Fruit fly (Drosophila melanogaster) whole organism, embryonic: ENCODE measurements around the gene ppk15.

ENCODE experiments used
- CG10366 ChIP-seq: fragments of 200-800 bp; sonication (Bioruptor generic); IDR thresholded peaks from 2 replicates; pipeline ENCODE4 v1.3.6; 2022; ENCODE audit warnings: missing biosample characterization, missing genetic modification characterization
- CG10979 ChIP-seq: fragments of 200-800 bp; sonication (Bioruptor generic); optimal IDR thresholded peaks from 2 replicates; lab custom pipeline; 2018; ENCODE audit warnings: missing biosample characterization, mild to moderate bottlenecking, missing genetic modification characterization, moderate library complexity
- CG12155 ChIP-seq: fragments of 200-800 bp; sonication (Bioruptor generic); optimal IDR thresholded peaks from 3 replicates; lab custom pipeline; 2016; ENCODE audit warnings: missing biosample characterization, missing genetic modification characterization
- CG12299 ChIP-seq: fragments of 200-800 bp; sonication (Bioruptor generic); optimal IDR thresholded peaks from 2 replicates; lab custom pipeline; 2018; ENCODE audit warnings: missing biosample characterization, mild to moderate bottlenecking, missing genetic modification characterization
- CG14860 ChIP-seq: fragments of 200-800 bp; sonication (Bioruptor generic); IDR thresholded peaks from 3 replicates; pipeline ENCODE4 v1.3.6; 2022; ENCODE audit warnings: missing biosample characterization, missing genetic modification characterization; ENCODE audit not compliant: partially characterized antibody
- CG15479 ChIP-seq: fragments of 200-800 bp; sonication (Bioruptor generic); optimal IDR thresholded peaks from 3 replicates; lab custom pipeline; 2019; ENCODE audit warnings: missing biosample characterization, mild to moderate bottlenecking, missing genetic modification characterization, moderate library complexity
- CG17359 ChIP-seq: fragments of 200-800 bp; sonication (Bioruptor generic); optimal IDR thresholded peaks from 3 replicates; lab custom pipeline; 2018; ENCODE audit warnings: missing biosample characterization, mild to moderate bottlenecking, missing genetic modification characterization, moderate library complexity
- CG18262 ChIP-seq: fragments of 200-800 bp; optimal IDR thresholded peaks from 3 replicates; lab custom pipeline; 2019; ENCODE audit warnings: missing biosample characterization, mild to moderate bottlenecking, missing genetic modification characterization, moderate library complexity
- CG2875 ChIP-seq: fragments of 200-800 bp; sonication (Bioruptor generic); optimal IDR thresholded peaks from 2 replicates; lab custom pipeline; 2017; ENCODE audit warnings: missing biosample characterization, mild to moderate bottlenecking, missing genetic modification characterization, missing genetic modification reagents
- CG2889 ChIP-seq: fragments of 200-800 bp; sonication (Bioruptor generic); IDR thresholded peaks from 3 replicates; pipeline ENCODE4 v1.3.6; 2022; ENCODE audit warnings: missing biosample characterization, missing genetic modification characterization
- CG30403 ChIP-seq: fragments of 200-800 bp; sonication (Bioruptor generic); optimal IDR thresholded peaks from 3 replicates; lab custom pipeline; 2016; ENCODE audit warnings: missing biosample characterization, missing genetic modification characterization
- CG3163 ChIP-seq: fragments of 200-800 bp; sonication (Bioruptor generic); optimal IDR thresholded peaks from 3 replicates; lab custom pipeline; 2016; ENCODE audit warnings: missing biosample characterization, missing genetic modification characterization
- CG3281 ChIP-seq: fragments of 200-800 bp; sonication (Bioruptor generic); optimal IDR thresholded peaks from 3 replicates; lab custom pipeline; 2017; ENCODE audit warnings: missing biosample characterization, mild to moderate bottlenecking, missing genetic modification characterization
- CG33213 ChIP-seq: fragments of 200-800 bp; sonication (Bioruptor generic); optimal IDR thresholded peaks from 3 replicates; lab custom pipeline; 2016; ENCODE audit warnings: missing biosample characterization, missing genetic modification characterization
- CG33557 ChIP-seq: fragments of 200-800 bp; sonication (Bioruptor generic); optimal IDR thresholded peaks from 2 replicates; lab custom pipeline; 2019; ENCODE audit warnings: missing biosample characterization, mild to moderate bottlenecking, missing genetic modification characterization, moderate library complexity
- CG3847 ChIP-seq: fragments of 200-800 bp; sonication (Bioruptor generic); IDR thresholded peaks from 2 replicates; pipeline ENCODE4 v1.3.6; 2022; ENCODE audit warnings: missing biosample characterization, missing genetic modification characterization
- CG6683 ChIP-seq: fragments of 200-800 bp; sonication (Bioruptor generic); optimal IDR thresholded peaks from 2 replicates; lab custom pipeline; 2017; ENCODE audit warnings: missing biosample characterization, mild to moderate bottlenecking, missing genetic modification characterization, missing genetic modification reagents
- CG6689 ChIP-seq: fragments of 200-800 bp; sonication (Bioruptor generic); IDR thresholded peaks from 2 replicates; pipeline ENCODE4 v1.3.6; 2022; ENCODE audit warnings: missing biosample characterization, missing genetic modification characterization
- D ChIP-seq, 2 experiments: fragments of 200-800 bp in 1 of 2; fragments of >200 bp in 1 of 2; sonication (Bioruptor generic) in 1 of 2; optimal IDR thresholded peaks; 2 replicates in 1 of 2; 3 replicates in 1 of 2; lab custom pipeline; 2017; ENCODE audit warnings: mild to moderate bottlenecking in 1 of 2, missing biosample characterization in 1 of 2, missing genetic modification characterization in 1 of 2, missing genetic modification reagents in 1 of 2
- Dad ChIP-seq: fragments of 200-800 bp; sonication (Bioruptor generic); optimal IDR thresholded peaks from 3 replicates; lab custom pipeline; 2016; ENCODE audit warnings: missing biosample characterization, missing genetic modification characterization
- Deaf1 ChIP-seq: fragments of 200-800 bp; optimal IDR thresholded peaks from 3 replicates; lab custom pipeline; 2019; ENCODE audit warnings: missing biosample characterization, mild to moderate bottlenecking, missing genetic modification characterization, moderate library complexity
- Dref ChIP-seq: fragments of 200-800 bp; sonication (Bioruptor generic); IDR thresholded peaks from 2 replicates; pipeline ENCODE4 v1.3.6; 2022; ENCODE audit warnings: missing biosample characterization, missing genetic modification characterization
- HLH4C ChIP-seq: fragments of 200-800 bp; sonication (Bioruptor generic); IDR thresholded peaks from 3 replicates; pipeline ENCODE4 v1.3.6; 2022; ENCODE audit warnings: missing biosample characterization, missing genetic modification characterization; ENCODE audit not compliant: partially characterized antibody
- HmgD ChIP-seq: fragments of 200-800 bp; sonication (Bioruptor generic); optimal IDR thresholded peaks from 3 replicates; lab custom pipeline; 2016; ENCODE audit warnings: missing biosample characterization, missing genetic modification characterization
- Lim3 ChIP-seq: fragments of 200-800 bp; sonication (Bioruptor generic); IDR thresholded peaks from 2 replicates; pipeline ENCODE4 v1.3.6; 2022; ENCODE audit warnings: missing biosample characterization, missing genetic modification characterization
- MTF-1 ChIP-seq: fragments of 200-800 bp; sonication (Bioruptor generic); optimal IDR thresholded peaks from 2 replicates; lab custom pipeline; 2018; ENCODE audit warnings: missing biosample characterization, mild to moderate bottlenecking, missing genetic modification characterization, borderline replicate concordance
- NFAT ChIP-seq: fragments of 200-800 bp; sonication (Bioruptor generic); IDR thresholded peaks from 2 replicates; pipeline ENCODE4 v1.3.6; 2022; ENCODE audit warnings: missing biosample characterization, missing genetic modification characterization
- YL-1 ChIP-seq: fragments of 200-800 bp; sonication (Bioruptor generic); optimal IDR thresholded peaks from 3 replicates; lab custom pipeline; 2017; ENCODE audit warnings: missing biosample characterization, mild to moderate bottlenecking, missing genetic modification characterization
- ash1 ChIP-seq: fragments of 200-800 bp; sonication (Bioruptor generic); optimal IDR thresholded peaks from 2 replicates; lab custom pipeline; 2018; ENCODE audit warnings: missing biosample characterization, mild to moderate bottlenecking, missing genetic modification characterization
- bab2 ChIP-seq: fragments of 200-800 bp; sonication (Bioruptor generic); optimal IDR thresholded peaks from 2 replicates; lab custom pipeline; 2016; ENCODE audit warnings: missing biosample characterization, missing genetic modification characterization
- bcd ChIP-seq: fragments of 200-800 bp; sonication (Bioruptor generic); optimal IDR thresholded peaks from 2 replicates; lab custom pipeline; 2017; ENCODE audit warnings: missing biosample characterization, mild to moderate bottlenecking, missing genetic modification characterization
- bowl ChIP-seq: fragments of 200-800 bp; sonication (Bioruptor generic); IDR thresholded peaks from 2 replicates; pipeline ENCODE4 v1.3.6; 2022; ENCODE audit warnings: missing biosample characterization, missing genetic modification characterization
- chif ChIP-seq, 2 experiments: fragments of 200-800 bp; sonication (Bioruptor generic); optimal IDR thresholded peaks; 3 replicates each; lab custom pipeline; 2016; ENCODE audit warnings: missing biosample characterization in 2 of 2, missing genetic modification characterization in 2 of 2
- croc ChIP-seq: fragments of 200-800 bp; sonication (Bioruptor generic); conservative IDR thresholded peaks from 3 replicates; pipeline ENCODE4 v1.3.6; 2022; ENCODE audit warnings: missing biosample characterization, missing genetic modification characterization
- crol ChIP-seq: fragments of 200-800 bp; sonication (Bioruptor generic); IDR thresholded peaks from 2 replicates; pipeline ENCODE4 v1.3.6; 2022; ENCODE audit warnings: missing biosample characterization, missing genetic modification characterization
- dan ChIP-seq: fragments of 200-800 bp; sonication (Bioruptor generic); IDR thresholded peaks from 2 replicates; pipeline ENCODE4 v1.3.6; 2022; ENCODE audit warnings: missing biosample characterization, missing genetic modification characterization
- dati ChIP-seq: fragments of 200-800 bp; sonication (Bioruptor generic); IDR thresholded peaks from 2 replicates; pipeline ENCODE4 v1.3.6; 2022; ENCODE audit warnings: missing biosample characterization, missing genetic modification characterization
- dimm ChIP-seq: fragments of 200-800 bp; sonication (Bioruptor generic); IDR thresholded peaks from 2 replicates; pipeline ENCODE4 v1.3.6; 2022; ENCODE audit warnings: missing biosample characterization, missing genetic modification characterization
- dmrt99B ChIP-seq: fragments of 200-800 bp; sonication (Bioruptor generic); optimal IDR thresholded peaks from 2 replicates; lab custom pipeline; 2018; ENCODE audit warnings: missing biosample characterization, mild to moderate bottlenecking, missing genetic modification characterization, moderate library complexity
- exex ChIP-seq: fragments of 200-800 bp; sonication (Bioruptor generic); optimal IDR thresholded peaks from 4 replicates; lab custom pipeline; 2018; ENCODE audit warnings: missing biosample characterization, mild to moderate bottlenecking, missing genetic modification characterization, moderate library complexity
- eyg ChIP-seq: fragments of 200-800 bp; sonication (Bioruptor generic); optimal IDR thresholded peaks from 3 replicates; lab custom pipeline; 2016; ENCODE audit warnings: missing biosample characterization, missing genetic modification characterization
- grn ChIP-seq: fragments of 200-800 bp; sonication (Bioruptor generic); optimal IDR thresholded peaks from 3 replicates; lab custom pipeline; 2017; ENCODE audit warnings: missing biosample characterization, missing genetic modification characterization
- lilli ChIP-seq: fragments of 200-800 bp; sonication (Bioruptor generic); optimal IDR thresholded peaks from 3 replicates; lab custom pipeline; 2016; ENCODE audit warnings: missing biosample characterization, missing genetic modification characterization
- lmd ChIP-seq: fragments of 200-800 bp; sonication (Bioruptor generic); IDR thresholded peaks from 2 replicates; pipeline ENCODE4 v1.3.6; 2022; ENCODE audit warnings: missing biosample characterization, missing genetic modification characterization
- otp ChIP-seq: fragments of 200-800 bp; sonication (Bioruptor generic); IDR thresholded peaks from 3 replicates; pipeline ENCODE4, ENCODE4 v1.3.6; 2022; ENCODE audit warnings: missing biosample characterization, missing genetic modification characterization
- p53 ChIP-seq: fragments of 200-800 bp; sonication (Bioruptor generic); optimal IDR thresholded peaks from 2 replicates; lab custom pipeline; 2016; ENCODE audit warnings: missing biosample characterization, missing genetic modification characterization
- row ChIP-seq: fragments of 200-800 bp; sonication (Bioruptor generic); IDR thresholded peaks from 3 replicates; pipeline ENCODE4 v1.3.6; 2022; ENCODE audit warnings: missing biosample characterization, missing genetic modification characterization
- tap ChIP-seq: fragments of 200-800 bp; optimal IDR thresholded peaks from 3 replicates; lab custom pipeline; 2019; ENCODE audit warnings: missing biosample characterization, mild to moderate bottlenecking, missing genetic modification characterization, moderate library complexity
- tup ChIP-seq: fragments of 200-800 bp; sonication (Bioruptor generic); optimal IDR thresholded peaks from 2 replicates; lab custom pipeline; 2016; ENCODE audit warnings: missing biosample characterization, mild to moderate bottlenecking, missing genetic modification characterization, moderate library complexity
- zfh2 ChIP-seq: fragments of 200-800 bp; sonication (Bioruptor generic); optimal IDR thresholded peaks from 2 replicates; lab custom pipeline; 2016; ENCODE audit warnings: missing biosample characterization, missing genetic modification characterization

The ppk15 gene

dm6 chr3R:26443875-26444511 is 40.5 kb upstream of the ppk15 start (continued):
- no peak for TF ChIP-seq tup (GFP tag; lab: Kevin White, UChicago)
- no peak for TF ChIP-seq CG3847 (GFP tag; lab: Robert Waterston, UW)
- peak; percentile 75 for TF ChIP-seq CG30403 (GFP tag; lab: Kevin White, UChicago)
- peak; percentile 59 for TF ChIP-seq bcd (GFP tag; lab: Kevin White, UChicago)
- peak; percentile 47 for TF ChIP-seq CG2875 (GFP tag; lab: Kevin White, UChicago)
- TF ChIP-seq ash1 (GFP tag; lab: Kevin White, UChicago), result no peak
- TF ChIP-seq exex, result no peak
- no peak for TF ChIP-seq MTF-1 (GFP tag; lab: Kevin White, UChicago)
- TF ChIP-seq CG2889 (GFP tag; lab: Robert Waterston, UW), result no peak
- no peak for TF ChIP-seq CG14860 (GFP tag; lab: Robert Waterston, UW)
- no peak for TF ChIP-seq D (optimal IDR thresholded peaks at IDR 0.05; lab: Kevin White, UChicago)
- TF ChIP-seq D (GFP tag; optimal IDR thresholded peaks at IDR 0.05; lab: Kevin White, UChicago), result peak; percentile 77
- no peak for TF ChIP-seq HmgD (GFP tag; lab: Kevin White, UChicago)
- no peak for TF ChIP-seq CG12155 (GFP tag; lab: Kevin White, UChicago)
- TF ChIP-seq eyg (GFP tag; lab: Kevin White, UChicago), result no peak
- no peak for TF ChIP-seq CG33557 (GFP tag; lab: Kevin White, UChicago)
- no peak for TF ChIP-seq p53 (GFP tag; lab: Kevin White, UChicago)
- peak; percentile 74 for TF ChIP-seq crol
- TF ChIP-seq CG18262 (tag; lab: Kevin White, UChicago), result peak; percentile 83
- TF ChIP-seq dmrt99B, result peak; percentile 77
- TF ChIP-seq CG17359 (tag; lab: Kevin White, UChicago), result peak; percentile 83
- TF ChIP-seq dimm (GFP tag; lab: Robert Waterston, UW), result no peak
- no peak for TF ChIP-seq HLH4C
- no peak for TF ChIP-seq zfh2 (GFP tag; lab: Kevin White, UChicago)
- TF ChIP-seq CG6689 (GFP tag; lab: Robert Waterston, UW), result peak; percentile 65
- no peak for TF ChIP-seq CG10366
- TF ChIP-seq croc (GFP tag; lab: Robert Waterston, UW), result peak; percentile 44; the same call in 2 of the 3 replicates
- no peak for TF ChIP-seq bab2
- no peak for TF ChIP-seq NFAT (GFP tag; lab: Robert Waterston, UW)
- no peak for TF ChIP-seq otp (GFP tag; lab: Robert Waterston, UW)
- TF ChIP-seq row (GFP tag; lab: Robert Waterston, UW), result peak; percentile 52; the same call in 1 of the 3 replicates
- no peak for TF ChIP-seq Dref
- peak; percentile 30 for TF ChIP-seq CG12299
- no peak for TF ChIP-seq Lim3 (GFP tag; lab: Robert Waterston, UW)
- TF ChIP-seq Dad (GFP tag; lab: Kevin White, UChicago), result no peak
- TF ChIP-seq Deaf1 (tag; lab: Kevin White, UChicago), result peak; percentile 36
- TF ChIP-seq dan (GFP tag; lab: Robert Waterston, UW), result no peak
- TF ChIP-seq CG3163 (GFP tag; lab: Kevin White, UChicago), result no peak
- TF ChIP-seq CG15479, result no peak
- no peak for TF ChIP-seq grn (GFP tag; lab: Kevin White, UChicago)
- no peak for TF ChIP-seq lilli
- no peak for TF ChIP-seq chif (GFP tag; optimal IDR thresholded peaks at IDR 0.05; lab: Kevin White, UChicago)
- no peak for TF ChIP-seq CG6683 (GFP tag; lab: Kevin White, UChicago)
- TF ChIP-seq CG33213 (GFP tag; lab: Kevin White, UChicago), result no peak
- TF ChIP-seq CG3281 (GFP tag; lab: Kevin White, UChicago), result peak; percentile 28
- peak; percentile 77 for TF ChIP-seq CG10979 (tag; lab: Kevin White, UChicago)
- no peak for TF ChIP-seq tap (tag; lab: Kevin White, UChicago)
- TF ChIP-seq YL-1 (GFP tag; lab: Kevin White, UChicago), result no peak
- no peak for TF ChIP-seq bowl (GFP tag; lab: Robert Waterston, UW)
- peak; percentile 53 for TF ChIP-seq lmd (GFP tag; lab: Robert Waterston, UW)
- TF ChIP-seq dati (GFP tag; lab: Robert Waterston, UW), result no peak
